Worm (Caenorhabditis elegans) whole organism, L3 larva: ENCODE results near the gene K09C8.9.

Experiments used
- R02D3.7 ChIP-seq: fragments of 150-350 bp; optimal IDR thresholded peaks from 2 replicates; lab custom pipeline; 2014; ENCODE audit warnings: missing biosample characterization, missing genetic modification characterization
- ZK546.5 ChIP-seq: sonication (generic microtip); optimal IDR thresholded peaks from 2 replicates; lab custom pipeline; 2017; ENCODE audit warnings: missing biosample characterization, missing genetic modification characterization
- aly-2 ChIP-seq: fragments of 150-350 bp; optimal IDR thresholded peaks from 2 replicates; lab custom pipeline; 2014; ENCODE audit warnings: missing biosample characterization, missing genetic modification characterization
- ama-1 ChIP-seq: fragments of 150-350 bp; optimal IDR thresholded peaks from 2 replicates; lab custom pipeline; 2018
- ceh-28 ChIP-seq: fragments of 150-350 bp; optimal IDR thresholded peaks from 2 replicates; lab custom pipeline; 2014; ENCODE audit warnings: missing biosample characterization, missing genetic modification reagents, missing genetic modification characterization
- ceh-82 ChIP-seq: fragments of 150-350 bp; optimal IDR thresholded peaks from 2 replicates; lab custom pipeline; 2014; ENCODE audit warnings: missing biosample characterization, missing genetic modification characterization
- ceh-9 ChIP-seq: sonication (generic microtip); optimal IDR thresholded peaks from 2 replicates; lab custom pipeline; 2018; ENCODE audit warnings: missing biosample characterization, missing genetic modification characterization
- egl-5 ChIP-seq: fragments of 150-350 bp; optimal IDR thresholded peaks from 2 replicates; lab custom pipeline; 2017; ENCODE audit warnings: missing biosample characterization, missing genetic modification reagents, missing genetic modification characterization, inconsistent platforms
- elt-1 ChIP-seq: fragments of 150-350 bp; optimal IDR thresholded peaks from 2 replicates; lab custom pipeline; 2014; ENCODE audit warnings: missing biosample characterization, missing genetic modification characterization
- elt-2 ChIP-seq: sonication (generic microtip); optimal IDR thresholded peaks from 2 replicates; lab custom pipeline; 2016; ENCODE audit warnings: missing genetic modification reagents, mild to moderate bottlenecking, missing genetic modification characterization, missing compliant biosample characterization
- elt-3 ChIP-seq, 3 experiments: fragments of 150-350 bp in 1 of 3; sonication (generic microtip) in 2 of 3; optimal IDR thresholded peaks; 2 replicates in 2 of 3; 4 replicates in 1 of 3; lab custom pipeline; 2014 to 2017; ENCODE audit warnings: missing biosample characterization in 3 of 3, missing genetic modification characterization in 3 of 3
- fkh-10 ChIP-seq: sonication (generic microtip); optimal IDR thresholded peaks from 2 replicates; lab custom pipeline; 2017; ENCODE audit warnings: missing biosample characterization, missing genetic modification reagents, missing genetic modification characterization
- fkh-2 ChIP-seq: fragments of 150-350 bp; optimal IDR thresholded peaks from 2 replicates; lab custom pipeline; 2014; ENCODE audit warnings: missing biosample characterization, missing genetic modification reagents, missing genetic modification characterization
- hmg-11 ChIP-seq: sonication (generic microtip); optimal IDR thresholded peaks from 2 replicates; lab custom pipeline; 2016; ENCODE audit warnings: missing genetic modification characterization, missing compliant biosample characterization
- jun-1 ChIP-seq: fragments of 150-350 bp; optimal IDR thresholded peaks from 2 replicates; lab custom pipeline; 2014; ENCODE audit warnings: missing biosample characterization, missing genetic modification reagents, missing genetic modification characterization
- lin-15B ChIP-seq: fragments of 150-350 bp; optimal IDR thresholded peaks from 2 replicates; lab custom pipeline; 2014; ENCODE audit warnings: missing biosample characterization, missing genetic modification characterization
- lin-39 ChIP-seq: fragments of 150-350 bp; optimal IDR thresholded peaks from 2 replicates; lab custom pipeline; 2018; ENCODE audit warnings: missing biosample characterization, missing genetic modification reagents, missing genetic modification characterization
- lsy-12 ChIP-seq: sonication (generic microtip); optimal IDR thresholded peaks from 2 replicates; lab custom pipeline; 2016; ENCODE audit warnings: mild to moderate bottlenecking, missing genetic modification characterization, missing compliant biosample characterization
- mdl-1 ChIP-seq: fragments of 150-350 bp; optimal IDR thresholded peaks from 2 replicates; lab custom pipeline; 2014; ENCODE audit warnings: missing biosample characterization, missing genetic modification characterization
- mml-1 ChIP-seq: fragments of 150-350 bp; sonication (generic microtip); optimal IDR thresholded peaks from 3 replicates; lab custom pipeline; 2014; ENCODE audit warnings: missing biosample characterization, missing genetic modification characterization
- nfya-1 ChIP-seq: sonication (generic microtip); optimal IDR thresholded peaks from 2 replicates; lab custom pipeline; 2017; ENCODE audit warnings: missing genetic modification characterization, mild to moderate bottlenecking, missing compliant biosample characterization, antibody characterized with exemption, moderate library complexity; ENCODE audit not compliant: insufficient read depth
- nhr-12 ChIP-seq: fragments of 150-350 bp; optimal IDR thresholded peaks from 2 replicates; lab custom pipeline; 2014; ENCODE audit warnings: missing biosample characterization, missing genetic modification characterization
- nhr-23 ChIP-seq: fragments of 150-350 bp; optimal IDR thresholded peaks from 2 replicates; lab custom pipeline; 2014; ENCODE audit warnings: missing biosample characterization, missing genetic modification reagents, missing genetic modification characterization
- nhr-237 ChIP-seq: fragments of 150-350 bp; optimal IDR thresholded peaks from 2 replicates; lab custom pipeline; 2014; ENCODE audit warnings: missing biosample characterization, missing genetic modification characterization
- nhr-25 ChIP-seq: sonication (generic microtip); optimal IDR thresholded peaks from 2 replicates; lab custom pipeline; 2017; ENCODE audit warnings: missing biosample characterization, missing genetic modification characterization
- nhr-28 ChIP-seq: fragments of 150-350 bp; optimal IDR thresholded peaks from 2 replicates; lab custom pipeline; 2014; ENCODE audit warnings: missing biosample characterization, missing genetic modification characterization
- nhr-43 ChIP-seq: sonication (generic microtip); optimal IDR thresholded peaks from 2 replicates; lab custom pipeline; 2016; ENCODE audit warnings: mild to moderate bottlenecking, missing genetic modification characterization, missing compliant biosample characterization; ENCODE audit not compliant: poor library complexity, severe bottlenecking
- nhr-67 ChIP-seq: fragments of 150-350 bp; optimal IDR thresholded peaks from 2 replicates; lab custom pipeline; 2014; ENCODE audit warnings: missing biosample characterization, missing genetic modification characterization
- nhr-76 ChIP-seq: fragments of 150-350 bp; sonication (generic microtip); optimal IDR thresholded peaks from 5 replicates; lab custom pipeline; 2014; ENCODE audit warnings: missing biosample characterization, missing genetic modification characterization
- nhr-77 ChIP-seq: fragments of 150-350 bp; optimal IDR thresholded peaks from 2 replicates; lab custom pipeline; 2014; ENCODE audit warnings: missing biosample characterization, missing genetic modification characterization
- pha-4 ChIP-seq: fragments of 150-350 bp; optimal IDR thresholded peaks from 2 replicates; lab custom pipeline; 2014; ENCODE audit warnings: missing biosample characterization, missing genetic modification reagents, missing genetic modification characterization
- pqm-1 ChIP-seq: fragments of 150-350 bp; optimal IDR thresholded peaks from 2 replicates; lab custom pipeline; 2017; ENCODE audit warnings: missing biosample characterization, missing genetic modification characterization, inconsistent platforms
- sea-2 ChIP-seq: fragments of 150-350 bp; sonication (generic microtip); optimal IDR thresholded peaks from 4 replicates; lab custom pipeline; 2014; ENCODE audit warnings: missing biosample characterization, missing genetic modification reagents, missing genetic modification characterization
- snpc-4 ChIP-seq: fragments of 150-350 bp; optimal IDR thresholded peaks from 2 replicates; lab custom pipeline; 2014; ENCODE audit warnings: missing biosample characterization, missing genetic modification characterization
- tbx-2 ChIP-seq: sonication (generic microtip); optimal IDR thresholded peaks from 2 replicates; lab custom pipeline; 2016; ENCODE audit warnings: mild to moderate bottlenecking, missing genetic modification characterization, missing compliant biosample characterization
- unc-39 ChIP-seq: sonication (generic microtip); optimal IDR thresholded peaks from 4 replicates; lab custom pipeline; 2017; ENCODE audit warnings: missing biosample characterization, missing genetic modification characterization
- unc-62 ChIP-seq: fragments of 150-350 bp; sonication (generic microtip); optimal IDR thresholded peaks from 4 replicates; lab custom pipeline; 2014; ENCODE audit warnings: missing biosample characterization, missing genetic modification reagents, missing genetic modification characterization
- ztf-4 ChIP-seq: fragments of 150-350 bp; optimal IDR thresholded peaks from 2 replicates; lab custom pipeline; 2014; ENCODE audit warnings: missing biosample characterization, missing genetic modification characterization

K09C8.9 gene

ce11 chrX:11010565-11010964 is 43.0 kb upstream of the K09C8.9 start, which contains the start of gene F58A3.4:
Gene F58A3.4, minus strand, starts transcription at chrX:11010665.
- no peak for TF ChIP-seq mdl-1
- no peak for TF ChIP-seq nhr-67 (tag; lab: Kevin White, UChicago)
- no peak for TF ChIP-seq nhr-23 (tag; lab: Kevin White, UChicago)
- no peak for TF ChIP-seq fkh-2 (tag; lab: Kevin White, UChicago)
- no peak for TF ChIP-seq hmg-11 (tag; lab: Kevin White, UChicago)
- no peak for TF ChIP-seq fkh-10 (GFP tag; lab: Kevin White, UChicago)
- no peak for TF ChIP-seq lin-39
- no peak for TF ChIP-seq ceh-82 (tag; lab: Kevin White, UChicago)
- no peak for TF ChIP-seq lin-15B (tag; lab: Kevin White, UChicago)
- TF ChIP-seq sea-2 (GFP tag; lab: Kevin White, UChicago): no peak
- no peak for TF ChIP-seq nhr-25
- no peak for TF ChIP-seq tbx-2 (tag; lab: Kevin White, UChicago)
- TF ChIP-seq R02D3.7 (tag; lab: Kevin White, UChicago): no peak
- TF ChIP-seq nhr-76 (tag; lab: Kevin White, UChicago): no peak
- no peak for TF ChIP-seq elt-1 (tag; lab: Kevin White, UChicago)
- TF ChIP-seq unc-39: no peak
- no peak for TF ChIP-seq elt-3 (tag; optimal IDR thresholded peaks at IDR 0.05; lab: Kevin White, UChicago)
- TF ChIP-seq unc-62 (GFP tag; lab: Kevin White, UChicago): no peak
- TF ChIP-seq nhr-12: no peak
- TF ChIP-seq, all 47 proteins: peak for 0

DNA sequence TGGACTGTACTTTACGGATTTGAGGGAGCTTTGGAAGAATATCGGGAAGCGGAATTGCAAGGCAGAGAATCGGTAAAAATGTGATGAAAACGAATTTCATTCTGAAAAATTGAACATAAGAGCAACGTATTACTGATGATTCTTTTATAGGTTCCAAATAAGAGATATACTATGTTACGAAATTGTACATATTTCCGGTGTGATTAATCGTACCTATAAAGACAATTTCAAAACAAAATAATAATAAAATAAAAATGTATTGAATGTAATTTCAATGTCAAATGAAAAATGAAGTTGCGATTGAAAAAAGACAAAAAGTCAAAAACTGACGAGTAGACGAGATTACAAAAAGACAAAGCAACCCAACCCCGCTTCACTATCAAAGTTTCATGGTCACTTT is 41.4 kb upstream of the K09C8.9 start, which contains the start of gene ttr-31:
ttr-31 (minus strand) TSS at position 101 of the 400 bp plus-strand sequence.
- TF ChIP-seq ama-1 (lab: Kevin White, UChicago): no peak
- no peak for TF ChIP-seq unc-62 (GFP tag; lab: Kevin White, UChicago)
- TF ChIP-seq egl-5 (tag; lab: Kevin White, UChicago): no peak
- no peak for TF ChIP-seq fkh-10 (GFP tag; lab: Kevin White, UChicago)
- no peak for TF ChIP-seq aly-2 (tag; lab: Kevin White, UChicago)
- TF ChIP-seq R02D3.7 (tag; lab: Kevin White, UChicago): no peak
- TF ChIP-seq ceh-9 (tag; lab: Kevin White, UChicago): no peak
- TF ChIP-seq nhr-43 (tag; lab: Kevin White, UChicago): no peak
- TF ChIP-seq ztf-4 (tag; lab: Kevin White, UChicago): no peak
- no peak for TF ChIP-seq elt-2
- TF ChIP-seq mdl-1: no peak
- no peak for TF ChIP-seq ceh-82 (tag; lab: Kevin White, UChicago)
- no peak for TF ChIP-seq mml-1 (tag; lab: Kevin White, UChicago)
- no peak for TF ChIP-seq ceh-28 (tag; lab: Kevin White, UChicago)
- TF ChIP-seq pha-4 (tag; lab: Kevin White, UChicago): no peak

- TF ChIP-seq nhr-237 (tag; lab: Kevin White, UChicago): no peak
- no peak for TF ChIP-seq nhr-67 (tag; lab: Kevin White, UChicago)
- TF ChIP-seq fkh-2 (tag; lab: Kevin White, UChicago): no peak
- TF ChIP-seq ZK546.5 (tag; lab: Kevin White, UChicago): no peak
- TF ChIP-seq jun-1 (tag; lab: Kevin White, UChicago): peak; percentile 6
- no peak for TF ChIP-seq ceh-82 (tag; lab: Kevin White, UChicago)
- no peak for TF ChIP-seq elt-1 (tag; lab: Kevin White, UChicago)
- no peak for TF ChIP-seq snpc-4 (tag; lab: Kevin White, UChicago)
- TF ChIP-seq lin-15B (tag; lab: Kevin White, UChicago): no peak
- TF ChIP-seq elt-3 (tag; optimal IDR thresholded peaks at IDR 0.05; lab: Kevin White, UChicago): no peak
- TF ChIP-seq nhr-77: no peak
- no peak for TF ChIP-seq lsy-12 (tag; lab: Kevin White, UChicago)
- TF ChIP-seq nhr-12: no peak
- no peak for TF ChIP-seq R02D3.7 (tag; lab: Kevin White, UChicago)
- peak; percentile 16 for TF ChIP-seq nfya-1 (tag; lab: Kevin White, UChicago)
- TF ChIP-seq ztf-4 (tag; lab: Kevin White, UChicago): no peak
- no peak for TF ChIP-seq egl-5 (tag; lab: Kevin White, UChicago)
- peak; percentile 90 for TF ChIP-seq elt-2
- TF ChIP-seq pqm-1 (tag; lab: Kevin White, UChicago): peak; percentile 84
- no peak for TF ChIP-seq nhr-28 (tag; lab: Kevin White, UChicago)
Measured at ce11 chrX:11008052-11008451, 40.5 kb upstream of the K09C8.9 start, which contains the start of gene del-5. Gene del-5, minus strand, starts transcription at chrX:11008181.
